Comparison of ENCODE assay signal across 6 worm cellular contexts in the genomic region with DNA sequence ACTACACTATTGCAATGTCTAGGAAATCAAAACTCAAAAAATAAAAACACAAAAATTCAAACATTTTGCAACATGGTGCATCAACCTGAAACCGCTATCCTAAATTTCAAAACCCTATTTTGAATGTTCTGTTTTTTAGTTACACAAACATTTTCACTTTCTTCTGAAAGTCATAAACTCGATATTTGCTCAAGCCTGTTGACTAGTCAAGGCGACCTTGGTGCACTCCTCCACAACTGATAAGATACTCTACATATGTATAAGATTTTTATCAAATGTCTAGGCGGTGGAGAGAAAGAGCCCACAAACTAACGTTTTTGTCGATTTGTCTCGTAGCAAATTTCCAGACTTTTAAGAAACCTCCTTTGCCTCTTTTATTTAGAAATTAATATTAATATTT.
A peak's percentile ranks its signal among the peaks of the same experiment; 100 is the strongest.
TF ChIP-seq lines count a peak whose summit lies in the region.

A gene (plus strand): TSS at position 286 of the 400 bp plus-strand sequence.

TF ChIP-seq in whole organism, L1 larva, 84 proteins besides CTCF, POLR2A, EP300 and RAD21:
- no peak for TF ChIP-seq nhr-19 (GFP tag; conservative IDR thresholded peaks at IDR 0.05; lab: Robert Waterston, UW)
- peak; percentile 83 for TF ChIP-seq elt-2 (tag; optimal IDR thresholded peaks at IDR 0.05; lab: Kevin White, UChicago)
- no peak for TF ChIP-seq ceh-88 (GFP tag; IDR thresholded peaks at IDR 0.05; lab: Robert Waterston, UW)
- TF ChIP-seq lin-35 (GFP tag; optimal IDR thresholded peaks at IDR 0.05; lab: Kevin White, UChicago) = peak in 1 of 2 experiments; percentile 14
- peak; percentile 31 for TF ChIP-seq nhr-20 (tag; optimal IDR thresholded peaks at IDR 0.05; lab: Kevin White, UChicago)

TF ChIP-seq in whole organism, L2 larva, 48 proteins besides CTCF, POLR2A, EP300 and RAD21:
- TF ChIP-seq snpc-4 (tag; optimal IDR thresholded peaks at IDR 0.05; lab: Kevin White, UChicago) = no peak
- no peak for TF ChIP-seq nhr-21 (tag; optimal IDR thresholded peaks at IDR 0.05; lab: Kevin White, UChicago)
- TF ChIP-seq aly-2 (tag; optimal IDR thresholded peaks at IDR 0.05; lab: Kevin White, UChicago) = no peak
- no peak for TF ChIP-seq ama-1 (optimal IDR thresholded peaks at IDR 0.05; lab: Kevin White, UChicago)
- TF ChIP-seq skn-1 (tag; optimal IDR thresholded peaks at IDR 0.05; lab: Kevin White, UChicago) = no peak
- TF ChIP-seq fos-1 (tag; optimal IDR thresholded peaks at IDR 0.05; lab: Kevin White, UChicago) = peak; percentile 61
- peak; percentile 37 for TF ChIP-seq sma-9 (GFP tag; optimal IDR thresholded peaks at IDR 0.05; lab: Kevin White, UChicago)
- TF ChIP-seq sma-9 (tag; optimal IDR thresholded peaks at IDR 0.05; lab: Kevin White, UChicago) = no peak
- TF ChIP-seq ceh-16 (tag; optimal IDR thresholded peaks at IDR 0.05; lab: Kevin White, UChicago) = no peak
- TF ChIP-seq unc-55 (GFP tag; optimal IDR thresholded peaks at IDR 0.05; lab: Kevin White, UChicago) = no peak
- no peak for TF ChIP-seq gmeb-1 (tag; optimal IDR thresholded peaks at IDR 0.05; lab: Kevin White, UChicago)
- no peak for TF ChIP-seq egl-27 (tag; optimal IDR thresholded peaks at IDR 0.05; lab: Kevin White, UChicago)
- TF ChIP-seq Y55F3AM.14 (GFP tag; optimal IDR thresholded peaks at IDR 0.05; lab: Kevin White, UChicago) = no peak

TF ChIP-seq in whole organism, L3 larva, 47 proteins besides CTCF, POLR2A, EP300 and RAD21:
- TF ChIP-seq pha-4 (tag; optimal IDR thresholded peaks at IDR 0.05; lab: Kevin White, UChicago) (peak; percentile 36), aly-2 (tag; optimal IDR thresholded peaks at IDR 0.05; lab: Kevin White, UChicago) (no peak), nfya-1 (tag; optimal IDR thresholded peaks at IDR 0.05; lab: Kevin White, UChicago; ENCODE audit: insufficient read depth) (no peak), pqm-1 (tag; optimal IDR thresholded peaks at IDR 0.05; lab: Kevin White, UChicago) (peak; percentile 13), ama-1 (optimal IDR thresholded peaks at IDR 0.05; lab: Kevin White, UChicago) (no peak), elt-2 (tag; optimal IDR thresholded peaks at IDR 0.05; lab: Kevin White, UChicago) (peak; percentile 75), mdl-1 (tag; optimal IDR thresholded peaks at IDR 0.05; lab: Kevin White, UChicago) (no peak)

TF ChIP-seq in whole organism, L4 larva, 104 proteins besides CTCF, POLR2A, EP300 and RAD21:
- TF ChIP-seq nhr-77 (tag; optimal IDR thresholded peaks at IDR 0.05; lab: Kevin White, UChicago) (peak; percentile 37), dmd-6 (GFP tag; IDR thresholded peaks at IDR 0.05; lab: Robert Waterston, UW) (peak; percentile 51; the same call in 1 of the 2 replicates), hlh-11 (tag; optimal IDR thresholded peaks at IDR 0.05; lab: Kevin White, UChicago) (peak; percentile 54), pqm-1 (tag; optimal IDR thresholded peaks at IDR 0.05; lab: Kevin White, UChicago) (peak; percentile 67), lin-29 (GFP tag; IDR thresholded peaks at IDR 0.05; lab: Robert Waterston, UW) (no peak), daf-12 (tag; optimal IDR thresholded peaks at IDR 0.05; lab: Kevin White, UChicago) (no peak), daf-16 (GFP tag; optimal IDR thresholded peaks at IDR 0.05; lab: Kevin White, UChicago) (no peak), daf-16 (tag; optimal IDR thresholded peaks at IDR 0.05; lab: Kevin White, UChicago) (peak; percentile 90), nhr-28 (tag; optimal IDR thresholded peaks at IDR 0.05; lab: Kevin White, UChicago) (peak; percentile 70), dve-1 (tag; optimal IDR thresholded peaks at IDR 0.05; lab: Kevin White, UChicago; ENCODE audit: insufficient read depth) (peak; percentile 29)
TF ChIP-seq in whole organism, L4 larva: peak in this region for 7.

TF ChIP-seq in whole organism, late embryonic, 69 proteins besides CTCF, POLR2A, EP300 and RAD21:
- TF ChIP-seq elt-2 (tag; optimal IDR thresholded peaks at IDR 0.05; lab: Kevin White, UChicago) (peak; percentile 69), ceh-48 (tag; optimal IDR thresholded peaks at IDR 0.05; lab: Kevin White, UChicago) (no peak)

TF ChIP-seq in whole organism, young adult, 124 proteins besides CTCF, POLR2A, EP300 and RAD21:
- TF ChIP-seq bed-2 (GFP tag; IDR thresholded peaks at IDR 0.05; lab: Robert Waterston, UW) = no peak
- TF ChIP-seq zim-3 (tag; optimal IDR thresholded peaks at IDR 0.05; lab: Kevin White, UChicago) = no peak
- no peak for TF ChIP-seq Y56A3A.18 (GFP tag; IDR thresholded peaks at IDR 0.05; lab: Robert Waterston, UW)
- TF ChIP-seq nhr-80 (tag; optimal IDR thresholded peaks at IDR 0.05; lab: Kevin White, UChicago) = peak; percentile 70
